Fruit fly (Drosophila melanogaster) whole organism, pupa: ENCODE results near the gene Sf3b5.

ENCODE experiments used
- CG10348 ChIP-seq: fragments of 200-800 bp; sonication (Bioruptor generic); IDR thresholded peaks from 2 replicates; pipeline ENCODE4 v1.3.6; 2022; ENCODE audit warnings: missing biosample characterization, missing genetic modification characterization
- CG13204 ChIP-seq: fragments of 200-800 bp; sonication (Bioruptor generic); optimal IDR thresholded peaks from 2 replicates; lab custom pipeline; 2018; ENCODE audit warnings: missing biosample characterization, mild to moderate bottlenecking, missing genetic modification characterization, moderate library complexity
- CG14655 ChIP-seq: fragments of 200-800 bp; sonication (Bioruptor generic); optimal IDR thresholded peaks from 3 replicates; lab custom pipeline; 2017; ENCODE audit warnings: mild to moderate bottlenecking, missing biosample characterization, missing genetic modification reagents, missing genetic modification characterization
- CG15710 ChIP-seq: fragments of 200-800 bp; sonication (Bioruptor generic); optimal IDR thresholded peaks from 2 replicates; lab custom pipeline; 2018; ENCODE audit warnings: missing biosample characterization, mild to moderate bottlenecking, missing genetic modification characterization, moderate library complexity
- CG17806 ChIP-seq: fragments of 200-800 bp; sonication (Bioruptor generic); optimal IDR thresholded peaks from 2 replicates; lab custom pipeline; 2018; ENCODE audit warnings: missing biosample characterization, mild to moderate bottlenecking, missing genetic modification characterization, moderate library complexity
- CG32121 ChIP-seq: fragments of 200-800 bp; sonication (Bioruptor generic); IDR thresholded peaks from 2 replicates; pipeline ENCODE4 v1.3.6; 2022; ENCODE audit warnings: missing biosample characterization, missing genetic modification characterization
- CG34367 ChIP-seq: fragments of 200-800 bp; sonication (Bioruptor generic); optimal IDR thresholded peaks from 2 replicates; lab custom pipeline; 2018; ENCODE audit warnings: missing biosample characterization, mild to moderate bottlenecking, missing genetic modification characterization
- CG4496 ChIP-seq: fragments of 200-800 bp; sonication (Bioruptor generic); IDR thresholded peaks from 3 replicates; pipeline ENCODE4 v1.3.6; 2022; ENCODE audit warnings: missing biosample characterization, missing genetic modification characterization
- CG8159 ChIP-seq: fragments of 200-800 bp; sonication (Bioruptor generic); optimal IDR thresholded peaks from 3 replicates; lab custom pipeline; 2018; ENCODE audit warnings: missing biosample characterization, mild to moderate bottlenecking, missing genetic modification characterization, moderate library complexity
- CG8301 ChIP-seq: fragments of 200-800 bp; sonication (Bioruptor generic); optimal IDR thresholded peaks from 2 replicates; lab custom pipeline; 2018; ENCODE audit warnings: missing biosample characterization, mild to moderate bottlenecking, missing genetic modification characterization
- CG9948 ChIP-seq: fragments of 200-800 bp; sonication (Bioruptor generic); optimal IDR thresholded peaks from 2 replicates; lab custom pipeline; 2018; ENCODE audit warnings: missing biosample characterization, mild to moderate bottlenecking, missing genetic modification characterization, moderate library complexity
- D1 ChIP-seq: fragments of 200-800 bp; sonication (Bioruptor generic); optimal IDR thresholded peaks from 2 replicates; lab custom pipeline; 2018; ENCODE audit warnings: missing biosample characterization, mild to moderate bottlenecking, missing genetic modification characterization, moderate library complexity
- EcR ChIP-seq: fragments of 200-800 bp; sonication (Bioruptor generic); optimal IDR thresholded peaks from 3 replicates; lab custom pipeline; 2019; ENCODE audit warnings: missing biosample characterization, missing genetic modification characterization, mild to moderate bottlenecking, moderate library complexity, missing genetic modification reagents
- Ets98B ChIP-seq: fragments of 200-800 bp; sonication (Bioruptor generic); IDR thresholded peaks from 2 replicates; pipeline ENCODE4 v1.3.6; 2022; ENCODE audit warnings: missing biosample characterization, missing genetic modification characterization
- Pif1A ChIP-seq: fragments of 200-800 bp; sonication (Bioruptor generic); optimal IDR thresholded peaks from 3 replicates; lab custom pipeline; 2016; ENCODE audit warnings: missing biosample characterization, missing genetic modification characterization
- Pif1B ChIP-seq: fragments of 200-800 bp; sonication (Bioruptor generic); optimal IDR thresholded peaks from 3 replicates; lab custom pipeline; 2016; ENCODE audit warnings: missing biosample characterization, missing genetic modification characterization
- Snoo ChIP-seq: fragments of 200-800 bp; sonication (Bioruptor generic); optimal IDR thresholded peaks from 3 replicates; lab custom pipeline; 2017; ENCODE audit warnings: missing biosample characterization, mild to moderate bottlenecking, missing genetic modification characterization, inconsistent platforms
- fd96Ca ChIP-seq: fragments of 200-800 bp; sonication (Bioruptor generic); IDR thresholded peaks from 3 replicates; pipeline ENCODE4 v1.3.6; 2022; ENCODE audit warnings: missing biosample characterization, missing genetic modification characterization
- gl ChIP-seq: fragments of 200-800 bp; sonication (Bioruptor generic); optimal IDR thresholded peaks from 2 replicates; lab custom pipeline; 2018; ENCODE audit warnings: missing biosample characterization, mild to moderate bottlenecking, missing genetic modification characterization
- rn ChIP-seq: fragments of 200-800 bp; sonication (Bioruptor generic); IDR thresholded peaks from 2 replicates; pipeline ENCODE4 v1.3.6; 2022; ENCODE audit warnings: missing biosample characterization, missing genetic modification characterization

The Sf3b5 gene

dm6 chr3R:9049091-9049981, 34.2 kb upstream of the Sf3b5 start:
- TF ChIP-seq CG15710 (no peak), D1 (tag; lab: Kevin White, UChicago) (peak; percentile 40)
- TF ChIP-seq, all 21 proteins: peak for 1

dm6 chr3R:9048466-9049072, 33.4 kb upstream of the Sf3b5 start, which contains the start of gene Mst85C:
TSS of gene Mst85C (plus strand) at chr3R:9048645.
- TF ChIP-seq CG13204 (no peak), Ets98B (GFP tag; lab: Robert Waterston, UW) (no peak), gl (tag; lab: Kevin White, UChicago) (peak; percentile 37), EcR (GFP tag; lab: Kevin White, UChicago) (peak; percentile 50)

dm6 chr3R:9047561-9048465, 32.7 kb upstream of the Sf3b5 start, which contains the start of gene Rel:
TSS of gene Rel (minus strand) at chr3R:9047977.
- TF ChIP-seq CG14655 = no peak
- TF ChIP-seq CG17806 (tag; lab: Kevin White, UChicago) = peak; percentile 55
- peak; percentile 4 for TF ChIP-seq EcR (GFP tag; lab: Kevin White, UChicago)
- TF ChIP-seq CG15710 = peak; percentile 74
- TF ChIP-seq rn (GFP tag; lab: Robert Waterston, UW) = no peak
- peak; percentile 41 for TF ChIP-seq CG34367 (tag; lab: Kevin White, UChicago)
- peak; percentile 59 for TF ChIP-seq CG9948 (tag; lab: Kevin White, UChicago)
- TF ChIP-seq Snoo (tag; lab: Kevin White, UChicago) = peak; percentile 47
- no peak for TF ChIP-seq CG32121 (GFP tag; lab: Robert Waterston, UW)
- peak; percentile 80 for TF ChIP-seq CG8159 (tag; lab: Kevin White, UChicago)

dm6 chr3R:9046954-9047353, 31.8 kb upstream of the Sf3b5 start:
- no peak for TF ChIP-seq EcR (GFP tag; lab: Kevin White, UChicago)
- no peak for TF ChIP-seq gl (tag; lab: Kevin White, UChicago)
- TF ChIP-seq D1 (tag; lab: Kevin White, UChicago) = no peak
- no peak for TF ChIP-seq CG13204
- TF ChIP-seq CG4496 (GFP tag; lab: Robert Waterston, UW) = no peak
- no peak for TF ChIP-seq fd96Ca (GFP tag; lab: Robert Waterston, UW)
- TF ChIP-seq Pif1B = no peak
- TF ChIP-seq CG8159 (tag; lab: Kevin White, UChicago) = no peak
- TF ChIP-seq, all 21 proteins: peak for 0

- no peak for TF ChIP-seq D1 (tag; lab: Kevin White, UChicago)
- TF ChIP-seq CG4496 (GFP tag; lab: Robert Waterston, UW) = no peak
- TF ChIP-seq CG8301 (tag; lab: Kevin White, UChicago) = no peak
- no peak for TF ChIP-seq fd96Ca (GFP tag; lab: Robert Waterston, UW)
- no peak for TF ChIP-seq CG14655
- no peak for TF ChIP-seq CG8159 (tag; lab: Kevin White, UChicago)
- no peak for TF ChIP-seq Pif1B
- TF ChIP-seq CG34367 (tag; lab: Kevin White, UChicago) = no peak
- TF ChIP-seq rn (GFP tag; lab: Robert Waterston, UW) = no peak
- no peak for TF ChIP-seq CG17806 (tag; lab: Kevin White, UChicago)
- TF ChIP-seq Snoo (tag; lab: Kevin White, UChicago) = no peak
- TF ChIP-seq CG10348 (GFP tag; lab: Robert Waterston, UW) = no peak
- TF ChIP-seq, all 21 proteins: peak for 0
These were observed 30.6 kb upstream of the Sf3b5 start for dm6 chr3R:9045733-9046132.

- peak; percentile 78 for TF ChIP-seq EcR (GFP tag; lab: Kevin White, UChicago)
- no peak for TF ChIP-seq fd96Ca (GFP tag; lab: Robert Waterston, UW)
These were observed 28.5 kb upstream of the Sf3b5 start for dm6 chr3R:9043610-9044009.

dm6 chr3R:9039448-9039847, 24.3 kb upstream of the Sf3b5 start, which contains the start of gene neur:
TSS of gene neur (minus strand) at chr3R:9039471.
- TF ChIP-seq Pif1A (GFP tag; lab: Kevin White, UChicago) (no peak), gl (tag; lab: Kevin White, UChicago) (no peak), CG15710 (no peak), CG17806 (tag; lab: Kevin White, UChicago) (no peak), CG34367 (tag; lab: Kevin White, UChicago) (no peak), rn (GFP tag; lab: Robert Waterston, UW) (no peak), CG13204 (no peak), D1 (tag; lab: Kevin White, UChicago) (no peak), CG14655 (no peak), CG9948 (tag; lab: Kevin White, UChicago) (no peak), Pif1B (no peak), Ets98B (GFP tag; lab: Robert Waterston, UW) (no peak), CG4496 (GFP tag; lab: Robert Waterston, UW) (no peak), CG32121 (GFP tag; lab: Robert Waterston, UW) (no peak)
